Fruit fly (Drosophila melanogaster) Kc167 (cell line): Measurements from ENCODE around the gene CG5292.

Experiments used
- Myc ChIP-seq: fragments of >200 bp; optimal IDR thresholded peaks from 2 replicates; lab custom pipeline; 2017; ENCODE audit warnings: missing external identifiers
- Sin3A ChIP-seq: fragments of >200 bp; optimal IDR thresholded peaks from 2 replicates; lab custom pipeline; 2018; ENCODE audit warnings: missing external identifiers
- h ChIP-seq: fragments of >200 bp; optimal IDR thresholded peaks from 3 replicates; lab custom pipeline; 2018; ENCODE audit warnings: missing external identifiers
- psq ChIP-seq: fragments of >200 bp; optimal IDR thresholded peaks from 2 replicates; lab custom pipeline; 2017; ENCODE audit warnings: missing external identifiers
- ttk ChIP-seq: sonication (Bioruptor generic); optimal IDR thresholded peaks from 2 replicates; lab custom pipeline; 2017; ENCODE audit warnings: missing external identifiers

DNA sequence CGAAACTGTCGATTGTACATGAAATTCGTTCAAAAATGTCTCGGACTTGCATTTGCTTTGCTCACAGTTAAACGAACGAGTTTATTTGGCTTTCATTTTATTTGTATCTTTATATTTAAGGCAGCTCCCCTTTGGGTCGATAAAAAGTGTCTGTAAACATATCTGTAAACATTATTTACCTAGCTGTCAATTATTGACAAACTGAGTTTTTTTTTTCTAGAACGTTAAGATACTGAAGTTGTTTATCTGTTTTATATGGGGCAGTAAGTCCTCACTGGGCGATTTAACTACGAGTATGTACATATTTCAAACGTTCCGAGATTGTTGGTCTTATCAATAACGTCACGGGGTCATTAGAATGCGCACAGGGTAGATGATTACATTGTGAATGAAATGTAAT, 36.0 kb upstream of the CG5292 start:
- no peak for TF ChIP-seq psq (lab: Kevin White, UChicago)
- TF ChIP-seq Sin3A (lab: Kevin White, UChicago): no peak
- no peak for TF ChIP-seq Myc (lab: Kevin White, UChicago)
- no peak for TF ChIP-seq ttk (lab: Kevin White, UChicago)
- no peak for TF ChIP-seq h (lab: Kevin White, UChicago)
